Worm (Caenorhabditis elegans): ENCODE results near the gene F33E11.3.

The F33E11.3 gene

DNA sequence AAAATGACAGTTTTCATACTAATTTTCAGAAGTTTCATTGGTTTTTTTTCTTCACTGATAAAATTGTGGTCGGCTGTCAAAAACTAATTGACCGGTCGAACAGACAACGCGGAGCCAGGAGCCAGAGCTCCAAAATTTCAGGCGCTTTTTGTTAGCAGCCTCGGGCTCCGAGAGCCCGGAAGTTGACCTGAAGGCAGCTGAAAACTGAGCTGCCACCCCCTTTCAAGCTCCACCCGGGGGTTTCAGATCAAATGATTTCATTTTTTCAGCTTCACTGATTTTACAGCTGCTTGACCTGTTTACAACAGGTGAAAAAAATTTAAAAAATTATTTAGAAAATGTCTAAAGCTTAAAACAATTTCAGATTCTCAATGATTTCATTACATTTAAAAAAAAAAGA is 37.8 kb upstream of the F33E11.3 start:
- no peak for TF ChIP-seq ama-1 (optimal IDR thresholded peaks at IDR 0.05)
- TF ChIP-seq ama-1 (GFP tag; optimal IDR thresholded peaks at IDR 0.05) = no peak
- TF ChIP-seq B0035.1 (tag; optimal IDR thresholded peaks at IDR 0.05) = no peak
- no peak for TF ChIP-seq ZK185.1 (tag; optimal IDR thresholded peaks at IDR 0.05; ENCODE audit: poor library complexity, severe bottlenecking)
- TF ChIP-seq nhr-80 (tag; optimal IDR thresholded peaks at IDR 0.05) = peak; percentile 25
- peak; percentile 31; the same call in 1 of the 2 replicates for TF ChIP-seq egrh-3 (GFP tag; IDR thresholded peaks at IDR 0.05)
- TF ChIP-seq zfh-2 (GFP tag; conservative IDR thresholded peaks at IDR 0.05) = peak; percentile 64

DNA sequence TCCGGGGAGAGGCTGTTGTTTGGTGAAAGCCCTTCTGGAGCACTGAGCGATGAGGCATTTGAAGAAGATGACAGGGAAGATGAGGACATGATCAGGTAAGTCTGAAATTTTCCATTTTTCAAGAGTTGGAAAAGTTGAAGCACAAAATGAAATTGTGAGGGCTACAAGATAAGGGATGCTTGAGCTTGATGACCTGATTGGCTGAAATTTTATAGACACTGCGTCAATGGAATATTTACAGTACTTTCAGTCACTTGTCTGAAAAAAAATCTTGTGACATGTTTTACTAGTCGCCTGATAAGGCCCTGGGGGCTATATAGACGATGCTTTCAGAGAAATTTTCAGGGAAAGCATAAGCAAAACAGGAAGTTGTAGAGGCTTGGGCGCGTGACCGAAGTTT is 31.8 kb upstream of the F33E11.3 start, which contains the start of gene dmd-8:
TSS of gene dmd-8 (minus strand) at position 101 of the 400 bp plus-strand sequence.
- TF ChIP-seq lir-1 (GFP tag; conservative IDR thresholded peaks at IDR 0.05) = no peak
- no peak for TF ChIP-seq nhr-80 (tag; optimal IDR thresholded peaks at IDR 0.05)
- TF ChIP-seq ceh-40 (GFP tag; IDR thresholded peaks at IDR 0.05) = no peak
- no peak for TF ChIP-seq Y56A3A.18 (GFP tag; IDR thresholded peaks at IDR 0.05)
- TF ChIP-seq cebp-1 (GFP tag; IDR thresholded peaks at IDR 0.05) = no peak
- no peak for TF ChIP-seq cebp-1 (tag; optimal IDR thresholded peaks at IDR 0.05)
- no peak for TF ChIP-seq lsy-27 (tag; optimal IDR thresholded peaks at IDR 0.05; ENCODE audit: borderline replicate concordance, insufficient read depth)
- TF ChIP-seq atf-7 (tag; optimal IDR thresholded peaks at IDR 0.05) = no peak
- TF ChIP-seq snpc-3.4 (tag; optimal IDR thresholded peaks at IDR 0.05) = no peak
- no peak for TF ChIP-seq F39B2.1 (GFP tag; IDR thresholded peaks at IDR 0.05)
- TF ChIP-seq zfh-2 (GFP tag; conservative IDR thresholded peaks at IDR 0.05) = no peak
- TF ChIP-seq hmg-20 (GFP tag; IDR thresholded peaks at IDR 0.05) = no peak
- TF ChIP-seq unc-62 (GFP tag; optimal IDR thresholded peaks at IDR 0.05) = no peak
- TF ChIP-seq C06A6.2 (GFP tag; conservative IDR thresholded peaks at IDR 0.05) = no peak
- TF ChIP-seq rpc-1 (optimal IDR thresholded peaks at IDR 0.05) = no peak
- TF ChIP-seq rpc-1 (tag; optimal IDR thresholded peaks at IDR 0.05) = no peak
- no peak for TF ChIP-seq ceh-27 (GFP tag; optimal IDR thresholded peaks at IDR 0.05)

ce11 chrV:333713-334112 is 29.2 kb upstream of the F33E11.3 start:
- TF ChIP-seq ztf-26 (tag; optimal IDR thresholded peaks at IDR 0.05) (no peak), nfyb-1 (GFP tag; IDR thresholded peaks at IDR 0.05) (peak; percentile 45; the same call in 1 of the 2 replicates), ZK185.1 (tag; optimal IDR thresholded peaks at IDR 0.05; ENCODE audit: poor library complexity, severe bottlenecking) (no peak), snpc-4 (GFP tag; optimal IDR thresholded peaks at IDR 0.05) (no peak), snpc-4 (tag; optimal IDR thresholded peaks at IDR 0.05) (peak; percentile 26 to 86 (median 57)), hsf-1 (GFP tag; IDR thresholded peaks at IDR 0.05) (no peak), unc-62 (GFP tag; optimal IDR thresholded peaks at IDR 0.05) (peak; percentile 49), lir-1 (GFP tag; conservative IDR thresholded peaks at IDR 0.05) (no peak), cebp-1 (GFP tag; IDR thresholded peaks at IDR 0.05) (no peak), cebp-1 (tag; optimal IDR thresholded peaks at IDR 0.05) (peak; percentile 68), dox-1 (GFP tag; IDR thresholded peaks at IDR 0.05) (peak; percentile 55; the same call in 1 of the 2 replicates), ceh-40 (GFP tag; IDR thresholded peaks at IDR 0.05) (no peak), nhr-90 (tag; optimal IDR thresholded peaks at IDR 0.05) (peak; percentile 8), nhr-80 (tag; optimal IDR thresholded peaks at IDR 0.05) (peak; percentile 89), F52B5.7 (tag; optimal IDR thresholded peaks at IDR 0.05) (no peak), atf-7 (tag; optimal IDR thresholded peaks at IDR 0.05) (peak; percentile 77), B0035.1 (tag; optimal IDR thresholded peaks at IDR 0.05) (no peak), pha-4 (tag; optimal IDR thresholded peaks at IDR 0.05) (peak; percentile 30), ets-4 (GFP tag; optimal IDR thresholded peaks at IDR 0.05) (peak; percentile 81)

DNA sequence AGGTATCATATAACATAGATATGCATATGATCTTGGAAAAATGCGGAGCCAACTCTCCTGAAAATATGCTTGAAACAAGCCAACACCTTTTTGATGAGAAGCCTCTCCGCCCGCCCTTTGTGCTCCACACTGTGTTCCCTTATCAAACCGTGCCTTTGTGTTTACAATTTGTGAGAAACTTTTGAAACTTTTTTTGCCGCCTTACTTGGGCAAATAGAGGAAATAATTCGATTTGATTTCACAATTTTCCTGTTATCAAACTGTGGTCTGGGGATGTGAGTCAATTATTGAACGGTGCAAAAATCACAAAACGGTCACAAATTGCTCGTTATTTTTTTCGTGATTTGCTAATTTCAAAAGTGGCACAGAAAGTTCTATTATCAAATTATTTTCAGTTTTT is 28.1 kb upstream of the F33E11.3 start:
- peak; percentile 53 for TF ChIP-seq dox-1 (GFP tag; IDR thresholded peaks at IDR 0.05)
- TF ChIP-seq pbrm-1 (GFP tag; IDR thresholded peaks at IDR 0.05) = 0 out of 2 replicates have a peak, but pooled peaks have one; percentile 25
- no peak for TF ChIP-seq mcd-1 (GFP tag; IDR thresholded peaks at IDR 0.05)
- TF ChIP-seq pha-4 (tag; optimal IDR thresholded peaks at IDR 0.05) = peak; percentile 9
- TF ChIP-seq nhr-80 (tag; optimal IDR thresholded peaks at IDR 0.05) = peak; percentile 94
- no peak for TF ChIP-seq chd-7 (tag; optimal IDR thresholded peaks at IDR 0.05)
- peak; percentile 56 for TF ChIP-seq ets-4 (GFP tag; optimal IDR thresholded peaks at IDR 0.05)
- peak; percentile 60; the same call in 1 of the 2 replicates for TF ChIP-seq cebp-1 (GFP tag; IDR thresholded peaks at IDR 0.05)
- peak; percentile 80 for TF ChIP-seq cebp-1 (tag; optimal IDR thresholded peaks at IDR 0.05)
- TF ChIP-seq rec-8 (tag; optimal IDR thresholded peaks at IDR 0.05) = no peak
